Worm (Caenorhabditis elegans): ENCODE data around the gene F10C1.8.

DNA sequence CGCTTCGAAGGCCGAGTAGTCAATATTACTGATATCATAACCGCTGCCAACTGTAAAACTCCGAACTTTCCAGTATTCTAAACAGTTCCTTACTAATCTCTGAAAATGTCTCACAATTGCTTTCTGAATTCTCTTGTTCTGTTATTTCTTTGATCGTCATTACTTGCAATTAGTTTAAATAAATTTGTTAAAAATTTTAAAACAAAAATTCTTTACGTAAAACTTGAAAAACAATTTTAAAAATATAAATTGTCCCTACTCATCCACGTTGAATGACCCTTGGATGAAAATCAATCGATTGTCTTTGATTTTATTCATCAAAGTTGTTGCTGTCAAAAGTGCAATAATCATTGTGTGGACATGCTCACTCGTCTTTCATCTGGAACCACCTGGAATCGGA is 39.9 kb downstream of the F10C1.8 start, which contains the start of gene acdh-8:
- TF ChIP-seq him-1 (tag; optimal IDR thresholded peaks at IDR 0.05) (no peak), dao-5 (tag; optimal IDR thresholded peaks at IDR 0.05) (no peak), W03F9.2 (tag; optimal IDR thresholded peaks at IDR 0.05) (no peak)

Data from whole organism, L4/young adult.